Fruit fly (Drosophila melanogaster): ENCODE measurements around the gene CG31861.

CG31861 gene

dm6 chr2L:12174493-12175129 lies 13.0 kb downstream of the CG31861 start, which contains the start of gene bru1:
bru1 (plus strand) TSS chr2L:12175004.
- TF ChIP-seq EcR (GFP tag; optimal IDR thresholded peaks at IDR 0.05) (no peak), pan (optimal IDR thresholded peaks at IDR 0.05) (no peak), usp (GFP tag; optimal IDR thresholded peaks at IDR 0.05) (no peak), CG8478 (optimal IDR thresholded peaks at IDR 0.05) (no peak), Dll (optimal IDR thresholded peaks at IDR 0.05) (no peak), psq (optimal IDR thresholded peaks at IDR 0.05) (no peak)

- TF ChIP-seq CG8478 (optimal IDR thresholded peaks at IDR 0.05) (no peak), usp (GFP tag; optimal IDR thresholded peaks at IDR 0.05) (no peak)
These were observed 16.1 kb downstream of the CG31861 start, which contains the start of gene atilla for dm6 chr2L:12177621-12178020. atilla (minus strand) TSS chr2L:12177886.

dm6 chr2L:12192978-12193377 lies 31.4 kb downstream of the CG31861 start:
- TF ChIP-seq usp (GFP tag; optimal IDR thresholded peaks at IDR 0.05) (no peak), CG8478 (optimal IDR thresholded peaks at IDR 0.05) (no peak), Dll (optimal IDR thresholded peaks at IDR 0.05) (no peak), EcR (GFP tag; optimal IDR thresholded peaks at IDR 0.05) (no peak), pan (optimal IDR thresholded peaks at IDR 0.05) (no peak), psq (optimal IDR thresholded peaks at IDR 0.05) (no peak)

dm6 chr2L:12194858-12195257 lies 33.3 kb downstream of the CG31861 start:
- no peak for TF ChIP-seq pan (optimal IDR thresholded peaks at IDR 0.05)
- no peak for TF ChIP-seq EcR (GFP tag; optimal IDR thresholded peaks at IDR 0.05)
- TF ChIP-seq psq (optimal IDR thresholded peaks at IDR 0.05): no peak
- TF ChIP-seq usp (GFP tag; optimal IDR thresholded peaks at IDR 0.05): no peak
- TF ChIP-seq Dll (optimal IDR thresholded peaks at IDR 0.05): no peak
- no peak for TF ChIP-seq CG8478 (optimal IDR thresholded peaks at IDR 0.05)

dm6 chr2L:12200990-12201389 lies 39.4 kb downstream of the CG31861 start:
- TF ChIP-seq Dll (optimal IDR thresholded peaks at IDR 0.05) (no peak), CG8478 (optimal IDR thresholded peaks at IDR 0.05) (no peak), EcR (GFP tag; optimal IDR thresholded peaks at IDR 0.05) (no peak), pan (optimal IDR thresholded peaks at IDR 0.05) (no peak), usp (GFP tag; optimal IDR thresholded peaks at IDR 0.05) (no peak), psq (optimal IDR thresholded peaks at IDR 0.05) (no peak)

- TF ChIP-seq Dll (optimal IDR thresholded peaks at IDR 0.05) (no peak), psq (optimal IDR thresholded peaks at IDR 0.05) (no peak), EcR (GFP tag; optimal IDR thresholded peaks at IDR 0.05) (no peak)
These were observed 46.0 kb downstream of the CG31861 start, which contains the start of gene CG31759 for dm6 chr2L:12207549-12207948. CG31759 (plus strand) TSS chr2L:12207709.

All from whole organism.